Worm (Caenorhabditis elegans) whole organism, L1 larva: ENCODE results near the gene klc-2.
A peak's percentile ranks its signal among the peaks of the same experiment; 100 is the strongest.

Experiments used
- hlh-17 ChIP-seq: fragments of 200-800 bp; sonication (Bioruptor generic); optimal IDR thresholded peaks from 2 replicates; lab custom pipeline; 2018; ENCODE audit warnings: missing genetic modification characterization, mild to moderate bottlenecking, missing compliant biosample characterization, moderate library complexity, borderline replicate concordance
- snpc-4 ChIP-seq: fragments of 150-350 bp; optimal IDR thresholded peaks from 2 replicates; lab custom pipeline; 2014; ENCODE audit warnings: missing biosample characterization, missing genetic modification characterization

- TF ChIP-seq snpc-4 (peak; percentile 97), hlh-17 (GFP tag; lab: Kevin White, UChicago) (no peak)
Observed at ce11 chrV:5576008-5576407, 5.2 kb downstream of the klc-2 start.
